Worm (Caenorhabditis elegans) whole organism, mixed stage, embryonic: ENCODE results near the gene F08C6.5.

ENCODE experiments used
- M03D4.4 ChIP-seq: sonication (generic microtip); optimal IDR thresholded peaks from 2 replicates; lab custom pipeline; 2017; ENCODE audit warnings: mild to moderate bottlenecking, missing genetic modification characterization, missing compliant biosample characterization
- bed-3 ChIP-seq: fragments of 200-800 bp; sonication (Bioruptor generic); optimal IDR thresholded peaks from 3 replicates; lab custom pipeline; 2018; ENCODE audit warnings: mild to moderate bottlenecking, missing genetic modification characterization, moderate library complexity, missing compliant biosample characterization
- blmp-1 ChIP-seq: fragments of 150-350 bp; optimal IDR thresholded peaks from 2 replicates; lab custom pipeline; 2014; ENCODE audit warnings: missing biosample characterization, missing genetic modification characterization
- ceh-39 ChIP-seq: fragments of 150-350 bp; optimal IDR thresholded peaks from 2 replicates; lab custom pipeline; 2014; ENCODE audit warnings: missing biosample characterization, missing genetic modification characterization
- ceh-43 ChIP-seq: fragments of 200-800 bp; sonication (Bioruptor generic); optimal IDR thresholded peaks from 2 replicates; lab custom pipeline; 2018; ENCODE audit warnings: mild to moderate bottlenecking, missing genetic modification characterization, moderate library complexity, missing compliant biosample characterization
- ceh-83 ChIP-seq: fragments of 200-800 bp; sonication (Bioruptor generic); optimal IDR thresholded peaks from 2 replicates; lab custom pipeline; 2018; ENCODE audit warnings: mild to moderate bottlenecking, missing genetic modification characterization, missing compliant biosample characterization
- ces-1 ChIP-seq: fragments of 150-350 bp; optimal IDR thresholded peaks from 2 replicates; lab custom pipeline; 2014; ENCODE audit warnings: missing biosample characterization, missing genetic modification reagents, missing genetic modification characterization
- cnd-1 ChIP-seq: fragments of 200-800 bp; sonication (Bioruptor generic); optimal IDR thresholded peaks from 2 replicates; lab custom pipeline; 2018; ENCODE audit warnings: mild to moderate bottlenecking, missing genetic modification characterization, missing compliant biosample characterization
- drap-1 ChIP-seq: fragments of 200-800 bp; sonication (Bioruptor generic); optimal IDR thresholded peaks from 3 replicates; lab custom pipeline; 2018; ENCODE audit warnings: mild to moderate bottlenecking, missing genetic modification characterization, missing compliant biosample characterization
- elt-1 ChIP-seq: sonication (generic microtip); optimal IDR thresholded peaks from 2 replicates; lab custom pipeline; 2017; ENCODE audit warnings: missing genetic modification characterization, mild to moderate bottlenecking, missing compliant biosample characterization, antibody characterized with exemption, moderate library complexity, borderline replicate concordance; ENCODE audit not compliant: insufficient read depth
- elt-3 ChIP-seq: fragments of 150-350 bp; optimal IDR thresholded peaks from 2 replicates; lab custom pipeline; 2014; ENCODE audit warnings: missing biosample characterization, missing genetic modification characterization
- ham-2 ChIP-seq: fragments of 200-800 bp; sonication (Bioruptor generic); optimal IDR thresholded peaks from 2 replicates; lab custom pipeline; 2018; ENCODE audit warnings: mild to moderate bottlenecking, missing genetic modification characterization, missing compliant biosample characterization
- hlh-1 ChIP-seq: fragments of 150-350 bp; optimal IDR thresholded peaks from 2 replicates; lab custom pipeline; 2014; ENCODE audit warnings: missing biosample characterization, missing genetic modification reagents, missing genetic modification characterization
- lin-13 ChIP-seq: fragments of 150-350 bp; optimal IDR thresholded peaks from 2 replicates; lab custom pipeline; 2014; ENCODE audit warnings: missing biosample characterization, missing genetic modification characterization
- lin-32 ChIP-seq: fragments of 200-800 bp; sonication (Bioruptor generic); optimal IDR thresholded peaks from 2 replicates; lab custom pipeline; 2018; ENCODE audit warnings: mild to moderate bottlenecking, missing genetic modification characterization, missing compliant biosample characterization
- lsy-2 ChIP-seq: fragments of 150-350 bp; optimal IDR thresholded peaks from 2 replicates; lab custom pipeline; 2014; ENCODE audit warnings: missing biosample characterization, missing genetic modification characterization
- mab-5 ChIP-seq: fragments of 150-350 bp; optimal IDR thresholded peaks from 2 replicates; lab custom pipeline; 2014; ENCODE audit warnings: missing biosample characterization, missing genetic modification characterization
- mls-2 ChIP-seq: sonication (generic microtip); optimal IDR thresholded peaks from 2 replicates; lab custom pipeline; 2016; ENCODE audit warnings: mild to moderate bottlenecking, missing genetic modification characterization, moderate library complexity, missing compliant biosample characterization
- nhr-12 ChIP-seq: fragments of 150-350 bp; optimal IDR thresholded peaks from 2 replicates; lab custom pipeline; 2014; ENCODE audit warnings: missing biosample characterization, missing genetic modification characterization
- nhr-2 ChIP-seq: fragments of 150-350 bp; optimal IDR thresholded peaks from 2 replicates; lab custom pipeline; 2014; ENCODE audit warnings: missing biosample characterization, missing genetic modification characterization
- nhr-237 ChIP-seq: fragments of 150-350 bp; optimal IDR thresholded peaks from 2 replicates; lab custom pipeline; 2014; ENCODE audit warnings: missing biosample characterization, missing genetic modification characterization
- nhr-76 ChIP-seq: sonication (generic microtip); optimal IDR thresholded peaks from 2 replicates; lab custom pipeline; 2017; ENCODE audit warnings: missing biosample characterization, missing genetic modification characterization
- pha-4 ChIP-seq: fragments of 150-350 bp; optimal IDR thresholded peaks from 2 replicates; lab custom pipeline; 2018; ENCODE audit warnings: missing biosample characterization, missing genetic modification reagents, missing genetic modification characterization
- snpc-4 ChIP-seq: fragments of 150-350 bp; optimal IDR thresholded peaks from 2 replicates; lab custom pipeline; 2014; ENCODE audit warnings: missing biosample characterization, missing genetic modification characterization
- sptf-1 ChIP-seq: sonication (generic microtip); optimal IDR thresholded peaks from 2 replicates; lab custom pipeline; 2017; ENCODE audit warnings: mild to moderate bottlenecking, missing genetic modification characterization, moderate library complexity, missing compliant biosample characterization
- tbx-8 ChIP-seq: fragments of 200-800 bp; sonication (Bioruptor generic); optimal IDR thresholded peaks from 2 replicates; lab custom pipeline; 2018; ENCODE audit warnings: mild to moderate bottlenecking, missing genetic modification characterization, moderate library complexity, missing compliant biosample characterization
- unc-120 ChIP-seq: sonication (generic microtip); optimal IDR thresholded peaks from 2 replicates; lab custom pipeline; 2017; ENCODE audit warnings: missing genetic modification characterization, missing compliant biosample characterization; ENCODE audit not compliant: poor library complexity, severe bottlenecking
- unc-39 ChIP-seq: fragments of 150-350 bp; optimal IDR thresholded peaks from 2 replicates; lab custom pipeline; 2014; ENCODE audit warnings: missing biosample characterization, missing genetic modification characterization
- unc-62 ChIP-seq: fragments of 150-350 bp; optimal IDR thresholded peaks from 2 replicates; lab custom pipeline; 2014; ENCODE audit warnings: missing biosample characterization, missing genetic modification reagents, missing genetic modification characterization
- zip-8 ChIP-seq: fragments of 150-350 bp; optimal IDR thresholded peaks from 2 replicates; lab custom pipeline; 2014; ENCODE audit warnings: missing biosample characterization, missing genetic modification characterization
- ztf-11 ChIP-seq: fragments of 150-350 bp; optimal IDR thresholded peaks from 2 replicates; lab custom pipeline; 2014; ENCODE audit warnings: missing biosample characterization, missing genetic modification characterization

Gene F08C6.5

ce11 chrX:7558928-7559455 lies at the start of gene F08C6.5, which contains the start of gene PDB1.1:
Gene F08C6.5, plus strand, starts transcription at chrX:7559405.
Gene PDB1.1, minus strand, starts transcription at chrX:7559085.
- TF ChIP-seq ces-1 (GFP tag; lab: Kevin White, UChicago) (no peak), pha-4 (tag; lab: Kevin White, UChicago) (no peak), unc-120 (tag; lab: Kevin White, UChicago) (no peak), elt-1 (no peak), mab-5 (tag; lab: Kevin White, UChicago) (no peak), ztf-11 (tag; lab: Kevin White, UChicago) (no peak), drap-1 (GFP tag; lab: Kevin White, UChicago) (no peak), tbx-8 (GFP tag; lab: Kevin White, UChicago) (no peak), snpc-4 (tag; lab: Kevin White, UChicago) (no peak), mls-2 (tag; lab: Kevin White, UChicago) (no peak), lin-13 (tag; lab: Kevin White, UChicago) (no peak), nhr-76 (no peak)
- TF ChIP-seq, all 35 proteins: peak for 0

DNA sequence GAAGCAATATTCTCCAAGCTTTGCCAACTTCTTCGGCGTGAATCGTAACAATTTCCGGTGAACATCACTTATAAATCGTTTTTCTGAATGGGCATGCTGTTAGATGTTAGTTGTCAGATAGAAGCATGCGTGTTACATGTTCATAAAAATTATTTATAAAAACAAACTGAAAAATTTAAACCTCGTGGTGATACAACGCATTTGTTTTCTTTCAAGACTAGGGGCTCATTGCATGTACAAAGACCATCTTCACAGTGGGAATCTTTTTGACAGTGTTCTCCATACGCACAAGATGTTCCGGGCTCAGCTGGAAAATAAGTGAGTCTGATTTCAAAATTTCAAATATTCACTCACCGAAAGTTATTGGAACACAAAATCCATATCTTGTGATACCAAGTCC lies 46.5 kb upstream of the F08C6.5 start:
- no peak for TF ChIP-seq pha-4 (tag; lab: Kevin White, UChicago)
- no peak for TF ChIP-seq hlh-1
- TF ChIP-seq lin-32 (GFP tag; lab: Kevin White, UChicago): no peak
- TF ChIP-seq mab-5 (tag; lab: Kevin White, UChicago): no peak
- no peak for TF ChIP-seq ces-1 (GFP tag; lab: Kevin White, UChicago)
- no peak for TF ChIP-seq ceh-39 (tag; lab: Kevin White, UChicago)
- TF ChIP-seq unc-120 (tag; lab: Kevin White, UChicago): no peak

DNA sequence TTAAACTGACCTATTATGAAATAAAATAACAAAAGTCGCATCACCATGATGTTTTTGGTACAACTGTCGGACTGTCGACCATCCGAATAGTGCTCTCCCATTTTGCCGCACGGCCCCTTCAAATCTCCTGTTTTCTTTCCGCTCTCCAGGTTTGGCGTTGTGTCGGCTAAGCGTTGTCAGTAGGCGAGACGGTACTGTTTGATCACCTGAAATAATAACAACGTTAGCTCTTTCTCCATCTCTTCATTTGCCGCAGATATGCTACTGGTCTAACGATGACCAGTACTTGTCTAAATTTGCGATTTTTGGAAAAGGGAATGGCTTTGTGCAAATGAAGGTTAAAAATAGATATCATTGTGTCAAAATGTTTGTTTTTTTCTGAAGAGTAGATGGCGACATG lies 39.6 kb upstream of the F08C6.5 start, which contains the start of gene chts-1:
TSS of gene chts-1 (minus strand) at position 101 of the 400 bp plus-strand sequence.
- TF ChIP-seq unc-62 (GFP tag; lab: Kevin White, UChicago) (no peak), elt-1 (no peak), tbx-8 (GFP tag; lab: Kevin White, UChicago) (no peak), unc-39 (tag; lab: Kevin White, UChicago) (no peak), cnd-1 (tag; lab: Kevin White, UChicago) (no peak), snpc-4 (tag; lab: Kevin White, UChicago) (no peak), ceh-43 (GFP tag; lab: Kevin White, UChicago) (no peak), zip-8 (no peak), sptf-1 (no peak), ces-1 (GFP tag; lab: Kevin White, UChicago) (no peak), nhr-237 (no peak), blmp-1 (tag; lab: Kevin White, UChicago) (no peak), bed-3 (GFP tag; lab: Kevin White, UChicago) (no peak), hlh-1 (no peak), nhr-12 (tag; lab: Kevin White, UChicago) (no peak), elt-3 (tag; lab: Kevin White, UChicago) (no peak), mls-2 (tag; lab: Kevin White, UChicago) (no peak), lsy-2 (tag; lab: Kevin White, UChicago) (no peak), unc-120 (tag; lab: Kevin White, UChicago) (no peak)
- TF ChIP-seq, all 35 proteins: peak for 0

- TF ChIP-seq ham-2 (GFP tag; lab: Kevin White, UChicago) (no peak), snpc-4 (tag; lab: Kevin White, UChicago) (no peak), hlh-1 (peak; percentile 88)
Observed at ce11 chrX:7522595-7522994, 36.6 kb upstream of the F08C6.5 start.

- TF ChIP-seq M03D4.4 (tag; lab: Kevin White, UChicago): peak; percentile 34
- TF ChIP-seq unc-62 (GFP tag; lab: Kevin White, UChicago): peak; percentile 18
- TF ChIP-seq hlh-1: peak; percentile 90
- no peak for TF ChIP-seq ceh-83 (GFP tag; lab: Kevin White, UChicago)
- TF ChIP-seq lsy-2 (tag; lab: Kevin White, UChicago): no peak
- no peak for TF ChIP-seq mab-5 (tag; lab: Kevin White, UChicago)
- TF ChIP-seq mls-2 (tag; lab: Kevin White, UChicago): no peak
- TF ChIP-seq cnd-1 (tag; lab: Kevin White, UChicago): no peak
- TF ChIP-seq bed-3 (GFP tag; lab: Kevin White, UChicago): no peak
- TF ChIP-seq ces-1 (GFP tag; lab: Kevin White, UChicago): peak; percentile 9
- TF ChIP-seq unc-120 (tag; lab: Kevin White, UChicago): peak; percentile 29
- no peak for TF ChIP-seq nhr-2 (tag; lab: Kevin White, UChicago)
- no peak for TF ChIP-seq nhr-76
Observed at ce11 chrX:7523799-7524198, 35.4 kb upstream of the F08C6.5 start.
